Fruit fly (Drosophila melanogaster) whole organism, embryonic: Measurements from ENCODE around the gene NimB4.

Source experiments
- C15 ChIP-seq: fragments of 200-800 bp; sonication (Bioruptor generic); IDR thresholded peaks from 3 replicates; pipeline ENCODE4 v1.3.6; 2022; ENCODE audit warnings: missing biosample characterization, missing genetic modification characterization
- CG11504 ChIP-seq: fragments of 200-800 bp; sonication (Bioruptor generic); optimal IDR thresholded peaks from 3 replicates; lab custom pipeline; 2019; ENCODE audit warnings: missing biosample characterization, mild to moderate bottlenecking, missing genetic modification characterization, moderate library complexity
- CG11696 ChIP-seq: fragments of 200-800 bp; sonication (Bioruptor generic); IDR thresholded peaks from 2 replicates; pipeline ENCODE4 v1.3.6; 2022; ENCODE audit warnings: missing biosample characterization, missing genetic modification characterization
- CG12104 ChIP-seq: fragments of 200-800 bp; sonication (Bioruptor generic); optimal IDR thresholded peaks from 3 replicates; lab custom pipeline; 2016; ENCODE audit warnings: missing biosample characterization, missing genetic modification characterization
- CG1233 ChIP-seq: fragments of 200-800 bp; sonication (Bioruptor generic); optimal IDR thresholded peaks from 4 replicates; lab custom pipeline; 2018; ENCODE audit warnings: missing biosample characterization, mild to moderate bottlenecking, missing genetic modification characterization
- CG12391 ChIP-seq: fragments of 200-800 bp; sonication (Bioruptor generic); optimal IDR thresholded peaks from 3 replicates; lab custom pipeline; 2018; ENCODE audit warnings: missing biosample characterization, mild to moderate bottlenecking, missing genetic modification characterization, moderate library complexity
- CG12744 ChIP-seq: fragments of 200-800 bp; sonication (Bioruptor generic); optimal IDR thresholded peaks from 2 replicates; lab custom pipeline; 2016; ENCODE audit warnings: missing biosample characterization, missing genetic modification characterization
- CG13624 ChIP-seq: fragments of 200-800 bp; sonication (Bioruptor generic); optimal IDR thresholded peaks from 2 replicates; lab custom pipeline; 2016; ENCODE audit warnings: missing biosample characterization, missing genetic modification characterization
- CG14014 ChIP-seq: fragments of 200-800 bp; sonication (Bioruptor generic); IDR thresholded peaks from 2 replicates; pipeline ENCODE4 v1.3.6; 2022; ENCODE audit warnings: missing biosample characterization, missing genetic modification characterization
- CG14860 ChIP-seq: fragments of 200-800 bp; sonication (Bioruptor generic); IDR thresholded peaks from 3 replicates; pipeline ENCODE4 v1.3.6; 2022; ENCODE audit warnings: missing biosample characterization, missing genetic modification characterization; ENCODE audit not compliant: partially characterized antibody
- CG17802 ChIP-seq: fragments of 200-800 bp; sonication (Bioruptor generic); optimal IDR thresholded peaks from 2 replicates; lab custom pipeline; 2018; ENCODE audit warnings: missing biosample characterization, mild to moderate bottlenecking, missing genetic modification characterization, moderate library complexity
- CG17829 ChIP-seq: fragments of 200-800 bp; optimal IDR thresholded peaks from 2 replicates; lab custom pipeline; 2019; ENCODE audit warnings: missing biosample characterization, mild to moderate bottlenecking, missing genetic modification characterization, moderate library complexity
- CG2116 ChIP-seq: fragments of 200-800 bp; sonication (Bioruptor generic); optimal IDR thresholded peaks from 3 replicates; lab custom pipeline; 2018; ENCODE audit warnings: missing biosample characterization, mild to moderate bottlenecking, missing genetic modification characterization
- CG2120 ChIP-seq: fragments of 200-800 bp; sonication (Bioruptor generic); optimal IDR thresholded peaks from 3 replicates; lab custom pipeline; 2016; ENCODE audit warnings: missing biosample characterization, missing genetic modification characterization
- CG2199 ChIP-seq: fragments of 200-800 bp; sonication (Bioruptor generic); IDR thresholded peaks from 3 replicates; pipeline ENCODE4 v1.3.6; 2022; ENCODE audit warnings: missing biosample characterization, missing genetic modification characterization
- CG34376 ChIP-seq: fragments of 200-800 bp; sonication (Bioruptor generic); optimal IDR thresholded peaks from 2 replicates; lab custom pipeline; 2018; ENCODE audit warnings: missing biosample characterization, mild to moderate bottlenecking, missing genetic modification characterization
- CG7928 ChIP-seq: fragments of 200-800 bp; sonication (Bioruptor generic); optimal IDR thresholded peaks from 2 replicates; lab custom pipeline; 2017; ENCODE audit warnings: missing biosample characterization, mild to moderate bottlenecking, missing genetic modification characterization
- CG9215 ChIP-seq: fragments of 200-800 bp; sonication (Bioruptor generic); IDR thresholded peaks from 2 replicates; pipeline ENCODE4 v1.3.6; 2022; ENCODE audit warnings: missing biosample characterization, missing genetic modification characterization
- Camta ChIP-seq: fragments of 200-800 bp; sonication (Bioruptor generic); optimal IDR thresholded peaks from 2 replicates; lab custom pipeline; 2016; ENCODE audit warnings: missing biosample characterization, missing genetic modification characterization
- Drgx ChIP-seq: fragments of 200-800 bp; sonication (Bioruptor generic); IDR thresholded peaks from 2 replicates; pipeline ENCODE4 v1.3.6; 2022; ENCODE audit warnings: missing biosample characterization, missing genetic modification characterization
- Ets65A ChIP-seq: fragments of 200-800 bp; sonication (Bioruptor generic); peaks from one replicate; lab custom pipeline; 2016; ENCODE audit warnings: missing biosample characterization, missing genetic modification characterization
- Ets97D ChIP-seq: fragments of 200-800 bp; sonication (Bioruptor generic); optimal IDR thresholded peaks from 3 replicates; lab custom pipeline; 2016; ENCODE audit warnings: missing biosample characterization, missing genetic modification characterization
- HLH54F ChIP-seq: fragments of 200-800 bp; sonication (Bioruptor generic); optimal IDR thresholded peaks from 3 replicates; lab custom pipeline; 2016; ENCODE audit warnings: missing biosample characterization, missing genetic modification characterization
- Jarid2 ChIP-seq: fragments of 200-800 bp; sonication (Bioruptor generic); optimal IDR thresholded peaks from 3 replicates; lab custom pipeline; 2017; ENCODE audit warnings: mild to moderate bottlenecking, missing biosample characterization, missing genetic modification reagents, missing genetic modification characterization
- Lhr ChIP-seq: fragments of 200-800 bp; sonication (Bioruptor generic); optimal IDR thresholded peaks from 3 replicates; lab custom pipeline; 2017; ENCODE audit warnings: mild to moderate bottlenecking, missing biosample characterization, missing genetic modification reagents, missing genetic modification characterization
- Med ChIP-seq: fragments of 200-800 bp; sonication (Bioruptor generic); peaks from one replicate; lab custom pipeline; 2016; ENCODE audit warnings: missing biosample characterization, missing genetic modification characterization, mild to moderate bottlenecking, inconsistent platforms, moderate library complexity
- Trl ChIP-seq, 3 experiments: fragments of >200 bp in 2 of 3; fragments of 200-800 bp in 1 of 3; sonication (Bioruptor generic) in 1 of 3; optimal IDR thresholded peaks; 2 replicates in 1 of 3; 3 replicates in 2 of 3; lab custom pipeline; 2016 to 2017; ENCODE audit warnings: missing biosample characterization in 1 of 3, missing genetic modification characterization in 1 of 3
- bcd ChIP-seq: fragments of 200-800 bp; sonication (Bioruptor generic); optimal IDR thresholded peaks from 2 replicates; lab custom pipeline; 2017; ENCODE audit warnings: missing biosample characterization, mild to moderate bottlenecking, missing genetic modification characterization
- chinmo ChIP-seq: fragments of 200-800 bp; sonication (Bioruptor generic); IDR thresholded peaks from 4 replicates; pipeline ENCODE4 v1.3.6; 2022; ENCODE audit warnings: missing biosample characterization, missing genetic modification characterization; ENCODE audit not compliant: partially characterized antibody
- ems ChIP-seq: fragments of 200-800 bp; sonication (Bioruptor generic); optimal IDR thresholded peaks from 3 replicates; lab custom pipeline; 2016; ENCODE audit warnings: missing biosample characterization, missing genetic modification characterization
- exex ChIP-seq: fragments of 200-800 bp; sonication (Bioruptor generic); optimal IDR thresholded peaks from 4 replicates; lab custom pipeline; 2018; ENCODE audit warnings: missing biosample characterization, mild to moderate bottlenecking, missing genetic modification characterization, moderate library complexity
- ftz-f1 ChIP-seq: fragments of 200-800 bp; sonication (Bioruptor generic); optimal IDR thresholded peaks from 2 replicates; lab custom pipeline; 2016; ENCODE audit warnings: missing biosample characterization, missing genetic modification characterization
- hth ChIP-seq: fragments of >200 bp; optimal IDR thresholded peaks from 2 replicates; lab custom pipeline; 2017; ENCODE audit warnings: inconsistent platforms
- kay ChIP-seq: fragments of 200-800 bp; sonication (Bioruptor generic); optimal IDR thresholded peaks from 2 replicates; lab custom pipeline; 2016; ENCODE audit warnings: missing biosample characterization, missing genetic modification characterization
- ken ChIP-seq: fragments of 200-800 bp; sonication (Bioruptor generic); IDR thresholded peaks from 3 replicates; pipeline ENCODE4 v1.3.6; 2022; ENCODE audit warnings: missing biosample characterization, missing genetic modification characterization
- mirr ChIP-seq: fragments of 200-800 bp; sonication (Bioruptor generic); optimal IDR thresholded peaks from 3 replicates; lab custom pipeline; 2018; ENCODE audit warnings: missing biosample characterization, mild to moderate bottlenecking, missing genetic modification characterization
- salm ChIP-seq: fragments of 200-800 bp; sonication (Bioruptor generic); optimal IDR thresholded peaks from 2 replicates; lab custom pipeline; 2018; ENCODE audit warnings: missing biosample characterization, mild to moderate bottlenecking, missing genetic modification characterization
- scrt ChIP-seq: fragments of 200-800 bp; sonication (Bioruptor generic); optimal IDR thresholded peaks from 2 replicates; lab custom pipeline; 2018; ENCODE audit warnings: missing biosample characterization, mild to moderate bottlenecking, missing genetic modification characterization, moderate library complexity
- sens ChIP-seq: fragments of 200-800 bp; sonication (Bioruptor generic); peaks from one replicate; lab custom pipeline; 2016; ENCODE audit warnings: missing biosample characterization, missing genetic modification characterization
- slp2 ChIP-seq: fragments of 200-800 bp; sonication (Bioruptor generic); optimal IDR thresholded peaks from 2 replicates; lab custom pipeline; 2016; ENCODE audit warnings: missing biosample characterization, missing genetic modification characterization
- sug ChIP-seq: fragments of 200-800 bp; optimal IDR thresholded peaks from 2 replicates; lab custom pipeline; 2019; ENCODE audit warnings: missing biosample characterization, mild to moderate bottlenecking, missing genetic modification characterization, moderate library complexity
- vfl ChIP-seq: fragments of 200-800 bp; sonication (Bioruptor generic); optimal IDR thresholded peaks from 2 replicates; lab custom pipeline; 2016; ENCODE audit warnings: missing biosample characterization, missing genetic modification characterization

Gene NimB4

DNA sequence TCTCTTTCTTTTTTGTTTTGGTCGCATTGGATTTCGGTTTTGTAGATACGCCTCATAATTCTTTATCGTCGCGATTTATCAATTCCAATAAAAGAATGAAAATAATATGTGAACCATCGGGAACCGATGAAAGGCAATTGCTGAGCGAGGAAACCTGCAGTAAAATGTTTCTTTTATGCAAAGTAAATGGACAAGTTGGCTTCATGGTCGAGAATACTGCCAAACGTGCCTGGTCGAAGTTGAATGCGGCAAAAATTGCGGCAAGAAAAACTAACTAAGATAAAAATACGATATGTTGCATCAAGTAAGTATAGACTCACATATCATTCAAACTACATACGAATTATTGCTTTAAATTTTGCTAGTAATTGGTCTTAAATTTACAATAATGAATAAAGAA, 38.0 kb upstream of the NimB4 start, which contains the start of gene CG42692:
CG42692 (plus strand) TSS at position 301 of the 400 bp plus-strand sequence.
- TF ChIP-seq Ets65A (GFP tag; lab: Kevin White, UChicago) (peak; percentile 10), CG12744 (GFP tag; lab: Kevin White, UChicago) (no peak), CG11696 (no peak), C15 (no peak), Ets97D (GFP tag; lab: Kevin White, UChicago) (no peak), vfl (GFP tag; lab: Kevin White, UChicago) (no peak), CG13624 (GFP tag; lab: Kevin White, UChicago) (no peak), HLH54F (GFP tag; lab: Kevin White, UChicago) (no peak), bcd (GFP tag; lab: Kevin White, UChicago) (no peak), hth (lab: Kevin White, UChicago) (no peak), sens (peak; percentile 7), CG14014 (GFP tag; lab: Robert Waterston, UW) (no peak)
- TF ChIP-seq, all 482 proteins: peak for 2

DNA sequence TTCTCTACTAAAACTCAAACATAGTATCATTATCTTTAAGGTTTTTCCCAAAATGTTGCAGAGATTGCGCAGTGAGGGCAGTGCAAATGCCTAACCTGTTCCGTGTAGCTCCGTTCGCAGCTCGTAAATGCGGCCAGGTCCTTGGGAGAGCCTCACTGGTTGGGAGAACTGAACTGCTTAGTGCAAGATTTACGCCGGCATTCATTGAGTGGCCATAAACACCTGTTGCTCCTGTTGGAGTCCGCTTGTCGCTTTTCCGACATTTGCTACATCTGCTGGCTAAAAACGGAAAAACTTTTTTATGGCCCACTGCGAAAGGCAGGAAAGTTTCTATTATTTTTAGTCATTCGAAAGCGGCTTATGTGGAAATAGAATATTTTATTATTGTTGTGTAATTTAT, 32.1 kb upstream of the NimB4 start:
- TF ChIP-seq CG14860 (GFP tag; lab: Robert Waterston, UW) (no peak), scrt (GFP tag; lab: Kevin White, UChicago) (peak; percentile 53), chinmo (GFP tag; lab: Robert Waterston, UW) (0 out of 4 replicates have a peak, but pooled peaks have one; percentile 13), exex (tag; lab: Kevin White, UChicago) (no peak), CG12744 (GFP tag; lab: Kevin White, UChicago) (no peak), slp2 (GFP tag; lab: Kevin White, UChicago) (no peak), CG2120 (GFP tag; lab: Kevin White, UChicago) (no peak), CG11504 (peak; percentile 77)

DNA sequence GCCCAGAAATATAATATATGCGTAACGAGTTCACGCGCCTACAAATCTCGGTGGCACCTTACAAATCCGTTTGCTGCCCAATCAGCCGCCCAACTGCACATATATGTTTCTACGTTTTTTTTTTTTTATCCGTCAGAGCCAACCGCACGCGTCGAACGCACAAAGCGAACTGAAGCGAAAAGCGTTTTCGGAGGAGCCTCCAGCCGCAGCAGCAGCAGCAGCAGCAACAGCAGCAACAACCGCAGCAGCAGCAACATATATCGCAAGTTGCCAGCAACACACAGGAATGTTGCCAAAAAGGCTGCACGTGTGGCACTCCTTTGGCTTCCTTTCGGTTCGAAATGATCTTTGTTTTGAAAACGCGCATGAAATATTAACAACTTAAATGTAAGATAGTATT, 31.3 kb upstream of the NimB4 start, which contains the start of gene rk:
rk (minus strand) TSS at position 171 of the 400 bp plus-strand sequence.
- peak; percentile 95 for TF ChIP-seq CG11504
- TF ChIP-seq CG7928 (GFP tag; lab: Kevin White, UChicago), result no peak
- peak; percentile 10; the same call in 1 of the 2 replicates for TF ChIP-seq CG9215 (GFP tag; lab: Robert Waterston, UW)

DNA sequence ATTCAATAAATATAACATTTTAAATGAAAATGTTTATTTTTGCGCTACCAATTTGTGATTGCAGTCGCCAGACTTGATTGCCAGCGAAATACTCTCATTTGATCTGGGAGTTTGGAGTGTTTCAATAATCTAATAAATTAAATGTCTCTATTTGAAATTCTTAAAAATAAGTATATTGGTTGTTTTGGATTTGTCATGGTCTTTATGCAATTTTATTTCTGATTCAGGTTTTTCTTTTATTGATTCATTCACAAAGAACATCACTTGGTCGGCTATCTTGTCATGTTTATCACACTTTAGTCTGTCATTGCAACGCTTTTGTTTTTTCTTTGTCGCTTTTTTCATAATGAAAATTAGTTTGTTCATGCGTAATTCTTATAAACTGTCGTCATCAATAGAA, 29.2 kb upstream of the NimB4 start:
- peak; percentile 68; the same call in 1 of the 2 replicates for TF ChIP-seq Drgx
- peak; percentile 92 for TF ChIP-seq Ets65A (GFP tag; lab: Kevin White, UChicago)
- no peak for TF ChIP-seq sug

dm6 chr2L:13979826-13980225, 10.1 kb upstream of the NimB4 start, which contains the start of gene NimC2:
TSS of gene NimC2 (plus strand) at chr2L:13980126.
- TF ChIP-seq ems (GFP tag; lab: Kevin White, UChicago) (no peak), CG12391 (tag; lab: Kevin White, UChicago) (no peak), CG1233 (GFP tag; lab: Kevin White, UChicago) (no peak), CG17802 (tag; lab: Kevin White, UChicago) (no peak), CG17829 (no peak), salm (tag; lab: Kevin White, UChicago) (no peak), CG12104 (GFP tag; lab: Kevin White, UChicago) (no peak), CG2116 (GFP tag; lab: Kevin White, UChicago) (no peak), kay (no peak)

dm6 chr2L:13977073-13977472, 7.3 kb upstream of the NimB4 start, which contains the start of gene Cyp28a5:
TSS of gene Cyp28a5 (plus strand) at chr2L:13977302.
- peak; percentile 31 to 40 for TF ChIP-seq Trl (optimal IDR thresholded peaks at IDR 0.05; lab: Kevin White, UChicago)
- no peak for TF ChIP-seq Trl (GFP tag; optimal IDR thresholded peaks at IDR 0.05; lab: Kevin White, UChicago)
- peak; percentile 36 for TF ChIP-seq CG34376 (GFP tag; lab: Kevin White, UChicago)
- TF ChIP-seq Lhr, result no peak
- TF ChIP-seq Camta (GFP tag; lab: Kevin White, UChicago), result no peak
- TF ChIP-seq ken (GFP tag; lab: Robert Waterston, UW), result 0 out of 3 replicates have a peak, but pooled peaks have one; percentile 24
- peak; percentile 80; the same call in 1 of the 4 replicates for TF ChIP-seq chinmo (GFP tag; lab: Robert Waterston, UW)
- TF ChIP-seq CG2199, result 0 out of 3 replicates have a peak, but pooled peaks have one; percentile 46
- peak; percentile 72 for TF ChIP-seq exex (tag; lab: Kevin White, UChicago)
- TF ChIP-seq ftz-f1 (GFP tag; lab: Kevin White, UChicago), result peak; percentile 43
- TF ChIP-seq ems (GFP tag; lab: Kevin White, UChicago), result no peak
- TF ChIP-seq Med, result peak; percentile 76
- peak; percentile 12 for TF ChIP-seq mirr (GFP tag; lab: Kevin White, UChicago)
- TF ChIP-seq Jarid2 (GFP tag; lab: Kevin White, UChicago), result peak; percentile 66
